Fruit fly (Drosophila melanogaster) Kc167 (cell line): ENCODE data around the gene Ask1.

Experiments used
- Myc ChIP-seq: fragments of >200 bp; optimal IDR thresholded peaks from 2 replicates; lab custom pipeline; 2017; ENCODE audit warnings: missing external identifiers
- Sin3A ChIP-seq: fragments of >200 bp; optimal IDR thresholded peaks from 2 replicates; lab custom pipeline; 2018; ENCODE audit warnings: missing external identifiers
- h ChIP-seq: fragments of >200 bp; optimal IDR thresholded peaks from 3 replicates; lab custom pipeline; 2018; ENCODE audit warnings: missing external identifiers
- insv ChIP-seq: fragments of >200 bp; optimal IDR thresholded peaks from 3 replicates; lab custom pipeline; 2018; ENCODE audit warnings: missing external identifiers
- psq ChIP-seq: fragments of >200 bp; optimal IDR thresholded peaks from 2 replicates; lab custom pipeline; 2017; ENCODE audit warnings: missing external identifiers

DNA sequence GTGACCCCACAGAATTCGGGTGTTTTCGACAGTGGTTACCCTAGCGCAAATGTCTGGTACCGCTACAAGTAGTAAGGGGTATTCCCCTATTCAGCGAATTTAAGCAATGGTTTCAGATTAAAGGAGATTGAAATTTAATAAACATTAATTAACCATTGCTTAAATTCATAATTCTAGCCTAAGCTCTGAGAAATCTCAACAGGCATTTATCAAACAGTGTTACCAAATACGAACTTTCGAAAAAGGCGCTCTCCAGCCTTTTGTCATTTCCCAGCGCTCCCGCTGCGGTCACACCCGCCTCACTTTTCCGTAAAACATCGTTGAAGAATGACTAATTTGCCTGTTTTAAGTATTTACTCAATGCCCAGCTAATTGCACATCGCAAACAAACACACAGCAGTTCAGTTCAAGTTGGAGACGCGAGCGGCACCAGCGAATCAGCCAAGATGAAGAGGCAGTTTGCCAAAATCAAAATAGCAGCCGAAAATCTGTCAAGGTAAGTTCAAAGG lies 25.4 kb downstream of the Ask1 start, which contains the start of the genes Surf6 and RhoGAP92B:
- TF ChIP-seq Myc (lab: Kevin White, UChicago) (no peak), psq (lab: Kevin White, UChicago) (no peak), insv (lab: Kevin White, UChicago) (no peak), Sin3A (no peak), h (lab: Kevin White, UChicago) (no peak)
